Fruit fly (Drosophila melanogaster) whole organism, embryonic: ENCODE results near the gene CG31793.

ENCODE experiments used
- Aef1 ChIP-seq: fragments of 200-800 bp; sonication (Bioruptor generic); IDR thresholded peaks from 3 replicates; pipeline ENCODE4 v1.3.6; 2022; ENCODE audit warnings: missing biosample characterization, missing genetic modification characterization
- CG13296 ChIP-seq: fragments of 200-800 bp; sonication (Bioruptor generic); optimal IDR thresholded peaks from 3 replicates; lab custom pipeline; 2018; ENCODE audit warnings: missing biosample characterization, mild to moderate bottlenecking, missing genetic modification characterization
- Camta ChIP-seq: fragments of 200-800 bp; sonication (Bioruptor generic); optimal IDR thresholded peaks from 2 replicates; lab custom pipeline; 2016; ENCODE audit warnings: missing biosample characterization, missing genetic modification characterization
- Lim3 ChIP-seq: fragments of 200-800 bp; sonication (Bioruptor generic); IDR thresholded peaks from 2 replicates; pipeline ENCODE4 v1.3.6; 2022; ENCODE audit warnings: missing biosample characterization, missing genetic modification characterization

- no peak for TF ChIP-seq Lim3
- TF ChIP-seq Aef1 (GFP tag; lab: Robert Waterston, UW) = no peak
- TF ChIP-seq Camta (GFP tag; lab: Kevin White, UChicago) = no peak
- no peak for TF ChIP-seq CG13296 (GFP tag; lab: Kevin White, UChicago)
These were observed 9.7 kb downstream of the CG31793 start for dm6 chr2L:19012776-19013328.
